Fruit fly (Drosophila melanogaster) whole organism, embryonic: ENCODE measurements around the gene CG7766.

Experiments
- B-H2 ChIP-seq: fragments of 200-800 bp; sonication (Bioruptor generic); optimal IDR thresholded peaks from 2 replicates; lab custom pipeline; 2018; ENCODE audit warnings: missing biosample characterization, mild to moderate bottlenecking, missing genetic modification characterization
- CG10366 ChIP-seq: fragments of 200-800 bp; sonication (Bioruptor generic); IDR thresholded peaks from 2 replicates; pipeline ENCODE4 v1.3.6; 2022; ENCODE audit warnings: missing biosample characterization, missing genetic modification characterization
- CG10565 ChIP-seq: fragments of 200-800 bp; sonication (Bioruptor generic); optimal IDR thresholded peaks from 3 replicates; lab custom pipeline; 2016; ENCODE audit warnings: missing biosample characterization, mild to moderate bottlenecking, missing genetic modification characterization
- CG11085 ChIP-seq: fragments of 200-800 bp; sonication (Bioruptor generic); IDR thresholded peaks from 2 replicates; pipeline ENCODE4 v1.3.6; 2022; ENCODE audit warnings: missing biosample characterization, missing genetic modification characterization
- CG12071 ChIP-seq: fragments of 200-800 bp; sonication (Bioruptor generic); optimal IDR thresholded peaks from 3 replicates; lab custom pipeline; 2018; ENCODE audit warnings: missing biosample characterization, mild to moderate bottlenecking, missing genetic modification characterization
- CG12155 ChIP-seq: fragments of 200-800 bp; sonication (Bioruptor generic); optimal IDR thresholded peaks from 3 replicates; lab custom pipeline; 2016; ENCODE audit warnings: missing biosample characterization, missing genetic modification characterization
- CG12744 ChIP-seq: fragments of 200-800 bp; sonication (Bioruptor generic); optimal IDR thresholded peaks from 2 replicates; lab custom pipeline; 2016; ENCODE audit warnings: missing biosample characterization, missing genetic modification characterization
- CG12769 ChIP-seq: fragments of 200-800 bp; sonication (Bioruptor generic); optimal IDR thresholded peaks from 2 replicates; lab custom pipeline; 2019; ENCODE audit warnings: missing biosample characterization, mild to moderate bottlenecking, missing genetic modification characterization, moderate library complexity
- CG15479 ChIP-seq: fragments of 200-800 bp; sonication (Bioruptor generic); optimal IDR thresholded peaks from 3 replicates; lab custom pipeline; 2019; ENCODE audit warnings: missing biosample characterization, mild to moderate bottlenecking, missing genetic modification characterization, moderate library complexity
- CG16815 ChIP-seq: fragments of 200-800 bp; sonication (Bioruptor generic); optimal IDR thresholded peaks from 3 replicates; lab custom pipeline; 2017; ENCODE audit warnings: missing biosample characterization, mild to moderate bottlenecking, missing genetic modification characterization
- CG17328 ChIP-seq: fragments of 200-800 bp; sonication (Bioruptor generic); IDR thresholded peaks from 2 replicates; pipeline ENCODE4 v1.3.6; 2022; ENCODE audit warnings: missing biosample characterization, missing genetic modification characterization
- CG18262 ChIP-seq: fragments of 200-800 bp; optimal IDR thresholded peaks from 3 replicates; lab custom pipeline; 2019; ENCODE audit warnings: missing biosample characterization, mild to moderate bottlenecking, missing genetic modification characterization, moderate library complexity
- CG31365 ChIP-seq: fragments of 200-800 bp; sonication (Bioruptor generic); optimal IDR thresholded peaks from 2 replicates; lab custom pipeline; 2018; ENCODE audit warnings: missing biosample characterization, mild to moderate bottlenecking, missing genetic modification characterization
- CG31388 ChIP-seq: fragments of 200-800 bp; sonication (Bioruptor generic); optimal IDR thresholded peaks from 2 replicates; lab custom pipeline; 2016; ENCODE audit warnings: missing biosample characterization, missing genetic modification characterization
- CG31441 ChIP-seq: fragments of 200-800 bp; sonication (Bioruptor generic); IDR thresholded peaks from 2 replicates; pipeline ENCODE4 v1.3.6; 2022; ENCODE audit warnings: missing biosample characterization, missing genetic modification characterization
- CG34376 ChIP-seq: fragments of 200-800 bp; sonication (Bioruptor generic); optimal IDR thresholded peaks from 2 replicates; lab custom pipeline; 2018; ENCODE audit warnings: missing biosample characterization, mild to moderate bottlenecking, missing genetic modification characterization
- CG7372 ChIP-seq: fragments of 200-800 bp; sonication (Bioruptor generic); IDR thresholded peaks from 2 replicates; pipeline ENCODE4 v1.3.6; 2022; ENCODE audit warnings: missing biosample characterization, missing genetic modification characterization
- CG7786 ChIP-seq: fragments of 200-800 bp; sonication (Bioruptor generic); optimal IDR thresholded peaks from 2 replicates; lab custom pipeline; 2016; ENCODE audit warnings: missing biosample characterization, missing genetic modification characterization
- CG7928 ChIP-seq: fragments of 200-800 bp; sonication (Bioruptor generic); optimal IDR thresholded peaks from 2 replicates; lab custom pipeline; 2017; ENCODE audit warnings: missing biosample characterization, mild to moderate bottlenecking, missing genetic modification characterization
- Doc2 ChIP-seq: fragments of 200-800 bp; sonication (Bioruptor generic); IDR thresholded peaks from 2 replicates; pipeline ENCODE4 v1.3.6; 2022; ENCODE audit warnings: missing biosample characterization, missing genetic modification characterization
- Dp ChIP-seq: fragments of 200-800 bp; sonication (Bioruptor generic); optimal IDR thresholded peaks from 2 replicates; lab custom pipeline; 2018; ENCODE audit warnings: missing biosample characterization, mild to moderate bottlenecking, missing genetic modification characterization, moderate library complexity
- ERR ChIP-seq: fragments of 200-800 bp; sonication (Bioruptor generic); optimal IDR thresholded peaks from 2 replicates; lab custom pipeline; 2016; ENCODE audit warnings: missing biosample characterization, missing genetic modification characterization
- GATAe ChIP-seq: fragments of 200-800 bp; sonication (Bioruptor generic); conservative IDR thresholded peaks from 2 replicates; pipeline ENCODE4 v1.3.6; 2022; ENCODE audit warnings: missing biosample characterization, missing genetic modification characterization
- MESR4 ChIP-seq: fragments of 200-800 bp; sonication (Bioruptor generic); optimal IDR thresholded peaks from 2 replicates; lab custom pipeline; 2018; ENCODE audit warnings: missing biosample characterization, mild to moderate bottlenecking, missing genetic modification characterization, moderate library complexity
- Nf-YA ChIP-seq: fragments of 200-800 bp; sonication (Bioruptor generic); IDR thresholded peaks from 2 replicates; pipeline ENCODE4 v1.3.6; 2022; ENCODE audit warnings: missing biosample characterization, missing genetic modification characterization
- Rx ChIP-seq: fragments of 200-800 bp; sonication (Bioruptor generic); IDR thresholded peaks from 2 replicates; pipeline ENCODE4 v1.3.6; 2022; ENCODE audit warnings: missing biosample characterization, missing genetic modification characterization
- Scr ChIP-seq: fragments of 200-800 bp; sonication (Bioruptor generic); IDR thresholded peaks from 2 replicates; pipeline ENCODE4 v1.3.6; 2022; ENCODE audit warnings: missing biosample characterization, missing genetic modification characterization; ENCODE audit not compliant: partially characterized antibody
- Sry-β ChIP-seq: fragments of 200-800 bp; sonication (Bioruptor generic); optimal IDR thresholded peaks from 2 replicates; lab custom pipeline; 2018; ENCODE audit warnings: missing biosample characterization, mild to moderate bottlenecking, missing genetic modification characterization, moderate library complexity
- Stat92E ChIP-seq, 3 experiments: fragments of >200 bp in 2 of 3; fragments of 200-800 bp in 1 of 3; sonication (Bioruptor generic) in 1 of 3; optimal IDR thresholded peaks; 2 replicates each; lab custom pipeline; 2017 to 2019; ENCODE audit warnings: missing biosample characterization in 3 of 3, missing genetic modification characterization in 3 of 3, mild to moderate bottlenecking in 1 of 3, moderate library complexity in 1 of 3
- Taf1 ChIP-seq: fragments of 200-800 bp; sonication (Bioruptor generic); IDR thresholded peaks from 2 replicates; pipeline ENCODE4 v1.3.6; 2022; ENCODE audit warnings: missing biosample characterization, missing genetic modification characterization
- ac ChIP-seq: fragments of 200-800 bp; sonication (Bioruptor generic); optimal IDR thresholded peaks from 3 replicates; lab custom pipeline; 2017; ENCODE audit warnings: missing biosample characterization, mild to moderate bottlenecking, missing genetic modification characterization
- amos ChIP-seq: fragments of 200-800 bp; sonication (Bioruptor generic); IDR thresholded peaks from 2 replicates; pipeline ENCODE4 v1.3.6; 2022; ENCODE audit warnings: missing biosample characterization, missing genetic modification characterization; ENCODE audit not compliant: partially characterized antibody
- aop ChIP-seq: fragments of 200-800 bp; sonication (Bioruptor generic); IDR thresholded peaks from 2 replicates; pipeline ENCODE4 v1.3.6; 2022; ENCODE audit warnings: missing biosample characterization, missing genetic modification characterization
- bowl ChIP-seq: fragments of 200-800 bp; sonication (Bioruptor generic); IDR thresholded peaks from 2 replicates; pipeline ENCODE4 v1.3.6; 2022; ENCODE audit warnings: missing biosample characterization, missing genetic modification characterization
- chm ChIP-seq: fragments of 200-800 bp; sonication (Bioruptor generic); IDR thresholded peaks from 2 replicates; pipeline ENCODE4 v1.3.6; 2022; ENCODE audit warnings: missing biosample characterization, missing genetic modification characterization
- corto ChIP-seq: fragments of 200-800 bp; sonication (Bioruptor generic); optimal IDR thresholded peaks from 2 replicates; lab custom pipeline; 2016; ENCODE audit warnings: missing biosample characterization, mild to moderate bottlenecking, missing genetic modification characterization, moderate library complexity
- ewg ChIP-seq: fragments of 200-800 bp; sonication (Bioruptor generic); optimal IDR thresholded peaks from 3 replicates; lab custom pipeline; 2017; ENCODE audit warnings: mild to moderate bottlenecking, missing biosample characterization, missing genetic modification reagents, missing genetic modification characterization
- gce ChIP-seq: fragments of 200-800 bp; sonication (Bioruptor generic); IDR thresholded peaks from 3 replicates; pipeline ENCODE4 v1.3.6; 2022; ENCODE audit warnings: missing biosample characterization, missing genetic modification characterization
- hkb ChIP-seq, 2 experiments: fragments of 200-800 bp in 1 of 2; fragments of >200 bp in 1 of 2; sonication (Bioruptor generic) in 1 of 2; IDR thresholded peaks in 1 of 2; optimal IDR thresholded peaks in 1 of 2; 2 replicates each; pipeline versions ENCODE4 v1.3.6 to Lab custom; 2017 to 2022; ENCODE audit warnings: missing biosample characterization in 1 of 2, missing genetic modification characterization in 1 of 2
- pan ChIP-seq, 4 experiments: fragments of >200 bp in 3 of 4; fragments of 200-800 bp in 1 of 4; sonication (Bioruptor generic) in 1 of 4; optimal IDR thresholded peaks in 3 of 4; IDR thresholded peaks in 1 of 4; 2 replicates each; pipeline versions ENCODE4 v1.3.6 to Lab custom; 2017 to 2022; ENCODE audit warnings: missing biosample characterization in 2 of 4, missing genetic modification characterization in 2 of 4, mixed read lengths in 1 of 4
- pfk ChIP-seq: fragments of 200-800 bp; sonication (Bioruptor generic); optimal IDR thresholded peaks from 2 replicates; lab custom pipeline; 2018; ENCODE audit warnings: missing biosample characterization, mild to moderate bottlenecking, missing genetic modification characterization, moderate library complexity
- pros ChIP-seq: fragments of 200-800 bp; sonication (Bioruptor generic); optimal IDR thresholded peaks from 3 replicates; lab custom pipeline; 2019; ENCODE audit warnings: missing biosample characterization, mild to moderate bottlenecking, missing genetic modification characterization, moderate library complexity
- repo ChIP-seq: fragments of 200-800 bp; sonication (Bioruptor generic); optimal IDR thresholded peaks from 2 replicates; lab custom pipeline; 2016; ENCODE audit warnings: missing biosample characterization, missing genetic modification characterization
- rib ChIP-seq: fragments of 200-800 bp; sonication (Bioruptor generic); IDR thresholded peaks from 2 replicates; pipeline ENCODE4 v1.3.6; 2022; ENCODE audit warnings: missing biosample characterization, missing genetic modification characterization
- sna ChIP-seq: fragments of 200-800 bp; sonication (Bioruptor generic); IDR thresholded peaks from 2 replicates; pipeline ENCODE4 v1.3.6; 2022; ENCODE audit warnings: missing biosample characterization, missing genetic modification characterization; ENCODE audit not compliant: partially characterized antibody
- ssp ChIP-seq: fragments of 200-800 bp; sonication (Bioruptor generic); IDR thresholded peaks from 2 replicates; pipeline ENCODE4 v1.3.6; 2022; ENCODE audit warnings: missing biosample characterization, missing genetic modification characterization
- sug ChIP-seq: fragments of 200-800 bp; optimal IDR thresholded peaks from 2 replicates; lab custom pipeline; 2019; ENCODE audit warnings: missing biosample characterization, mild to moderate bottlenecking, missing genetic modification characterization, moderate library complexity
- tx ChIP-seq: fragments of 200-800 bp; sonication (Bioruptor generic); optimal IDR thresholded peaks from 2 replicates; lab custom pipeline; 2016; ENCODE audit warnings: missing biosample characterization, missing genetic modification characterization
- z ChIP-seq: fragments of 200-800 bp; sonication (Bioruptor generic); IDR thresholded peaks from 3 replicates; pipeline ENCODE4 v1.3.6; 2022; ENCODE audit warnings: missing biosample characterization, missing genetic modification characterization

Gene CG7766

DNA sequence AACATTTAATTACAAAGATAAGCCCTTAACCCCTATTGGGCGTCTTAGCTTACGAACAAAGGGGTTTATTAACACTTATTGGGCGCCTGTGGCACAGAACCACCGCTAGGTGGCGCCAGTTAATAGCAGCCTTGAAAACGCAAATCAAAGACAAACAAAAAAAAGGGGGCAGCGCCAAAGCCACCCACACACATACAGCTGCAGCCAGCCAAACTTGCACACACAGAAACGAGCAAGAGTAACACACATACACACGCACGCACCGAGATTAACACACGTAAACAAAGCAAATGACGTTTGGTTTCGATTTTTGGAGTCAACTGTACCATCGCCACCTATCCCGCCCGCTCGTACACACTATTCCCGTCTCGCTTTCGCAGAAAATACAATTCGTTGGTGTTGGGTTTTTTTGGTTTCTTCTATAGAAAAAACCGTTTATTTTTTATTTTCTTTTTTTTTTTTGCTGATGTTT lies 48.6 kb upstream of the CG7766 start (continued):
- TF ChIP-seq ssp (GFP tag; lab: Robert Waterston, UW): no peak
- TF ChIP-seq CG34376: peak; percentile 59
- no peak for TF ChIP-seq CG16815 (GFP tag; lab: Kevin White, UChicago)
- TF ChIP-seq Rx (GFP tag; lab: Robert Waterston, UW): no peak
- TF ChIP-seq CG18262 (tag; lab: Kevin White, UChicago): peak; percentile 11
- no peak for TF ChIP-seq repo (GFP tag; lab: Kevin White, UChicago)
- no peak for TF ChIP-seq Taf1 (GFP tag; lab: Robert Waterston, UW)
- TF ChIP-seq Nf-YA: 0 out of 2 replicates have a peak, but pooled peaks have one; percentile 8
- no peak for TF ChIP-seq CG7786 (GFP tag; lab: Kevin White, UChicago)
- no peak for TF ChIP-seq aop (GFP tag; lab: Robert Waterston, UW)
- peak; percentile 40 for TF ChIP-seq CG12744 (GFP tag; lab: Kevin White, UChicago)
- peak; percentile 33; the same call in 1 of the 2 replicates for TF ChIP-seq amos
- TF ChIP-seq Scr (GFP tag; lab: Robert Waterston, UW): no peak
- no peak for TF ChIP-seq B-H2 (GFP tag; lab: Kevin White, UChicago)
- TF ChIP-seq CG31441 (GFP tag; lab: Robert Waterston, UW): 0 out of 2 replicates have a peak, but pooled peaks have one; percentile 14
- TF ChIP-seq hkb (optimal IDR thresholded peaks at IDR 0.05; lab: Kevin White, UChicago): no peak
- peak; percentile 54 for TF ChIP-seq hkb (GFP tag; IDR thresholded peaks at IDR 0.05; lab: Robert Waterston, UW)
- no peak for TF ChIP-seq gce (GFP tag; lab: Robert Waterston, UW)
- 0 out of 2 replicates have a peak, but pooled peaks have one; percentile 18 for TF ChIP-seq CG10366
- no peak for TF ChIP-seq CG12769
- TF ChIP-seq Stat92E (GFP tag; optimal IDR thresholded peaks at IDR 0.05; lab: Kevin White, UChicago): peak in 1 of 3 experiments; percentile 17
- TF ChIP-seq sna: no peak
- no peak for TF ChIP-seq ac (GFP tag; lab: Kevin White, UChicago)
- no peak for TF ChIP-seq z
- TF ChIP-seq ewg (GFP tag; lab: Kevin White, UChicago): no peak
- no peak for TF ChIP-seq bowl (GFP tag; lab: Robert Waterston, UW)
- no peak for TF ChIP-seq Sry-β (GFP tag; lab: Kevin White, UChicago)
- TF ChIP-seq rib: peak; percentile 73; the same call in 1 of the 2 replicates
- no peak for TF ChIP-seq CG31388 (GFP tag; lab: Kevin White, UChicago)
- no peak for TF ChIP-seq pfk (GFP tag; lab: Kevin White, UChicago)
- TF ChIP-seq GATAe (GFP tag; lab: Robert Waterston, UW): no peak; the same call in 1 of the 2 replicates
- no peak for TF ChIP-seq tx (GFP tag; lab: Kevin White, UChicago)
- peak; percentile 40 for TF ChIP-seq MESR4
- TF ChIP-seq CG15479 (GFP tag; lab: Kevin White, UChicago): no peak
- no peak for TF ChIP-seq Dp (GFP tag; lab: Kevin White, UChicago)
- TF ChIP-seq sug (tag; lab: Kevin White, UChicago): peak; percentile 33
- TF ChIP-seq chm (GFP tag; lab: Robert Waterston, UW): peak; percentile 64; the same call in 1 of the 2 replicates
- peak; percentile 70 for TF ChIP-seq pros
- 0 out of 2 replicates have a peak, but pooled peaks have one; percentile 11 for TF ChIP-seq CG17328
- no peak for TF ChIP-seq pan (optimal IDR thresholded peaks at IDR 0.05; lab: Kevin White, UChicago)
- TF ChIP-seq pan (GFP tag; optimal IDR thresholded peaks at IDR 0.05 in 1 of 2, IDR thresholded peaks at IDR 0.05 in 1 of 2): peak in 1 of 2 experiments; percentile 55
- no peak for TF ChIP-seq CG31365 (tag; lab: Kevin White, UChicago)
- peak; percentile 10 for TF ChIP-seq corto
- TF ChIP-seq CG7372 (GFP tag; lab: Robert Waterston, UW): no peak
- TF ChIP-seq CG12071 (GFP tag; lab: Kevin White, UChicago): no peak
- TF ChIP-seq CG10565 (GFP tag; lab: Kevin White, UChicago): no peak
- TF ChIP-seq CG7928 (GFP tag; lab: Kevin White, UChicago): no peak
- no peak for TF ChIP-seq CG11085 (GFP tag; lab: Robert Waterston, UW)
- peak; percentile 8 for TF ChIP-seq CG12155 (GFP tag; lab: Kevin White, UChicago)
- no peak for TF ChIP-seq Doc2 (GFP tag; lab: Robert Waterston, UW)
- peak; percentile 41 for TF ChIP-seq ERR (GFP tag; lab: Kevin White, UChicago)
